Worm (Caenorhabditis elegans) whole organism, late embryonic: ENCODE measurements around the gene B0336.13.

Experiments used
- C38D4.7 ChIP-seq: fragments of 200-800 bp; sonication (Bioruptor generic); optimal IDR thresholded peaks from 2 replicates; lab custom pipeline; 2018; ENCODE audit warnings: mild to moderate bottlenecking, missing genetic modification characterization, moderate library complexity, missing compliant biosample characterization
- F13H6.1 ChIP-seq: sonication (generic microtip); optimal IDR thresholded peaks from 2 replicates; lab custom pipeline; 2016; ENCODE audit warnings: missing genetic modification characterization, missing compliant biosample characterization
- K09A11.1 ChIP-seq: sonication (generic microtip); optimal IDR thresholded peaks from 2 replicates; lab custom pipeline; 2017; ENCODE audit warnings: antibody characterized with exemption, mild to moderate bottlenecking, missing genetic modification characterization, missing compliant biosample characterization; ENCODE audit not compliant: insufficient read depth
- Y22D7AL.16 ChIP-seq: sonication (generic microtip); optimal IDR thresholded peaks from 2 replicates; lab custom pipeline; 2016; ENCODE audit warnings: missing genetic modification characterization, missing compliant biosample characterization
- ahr-1 ChIP-seq: sonication (generic microtip); optimal IDR thresholded peaks from 2 replicates; lab custom pipeline; 2016; ENCODE audit warnings: missing genetic modification characterization, missing compliant biosample characterization
- ama-1 ChIP-seq: fragments of 150-350 bp; optimal IDR thresholded peaks from 2 replicates; lab custom pipeline; 2014
- ceh-14 ChIP-seq: sonication (generic microtip); optimal IDR thresholded peaks from 2 replicates; lab custom pipeline; 2016; ENCODE audit warnings: missing genotype, missing genetic modification characterization, missing compliant biosample characterization
- ceh-18 ChIP-seq: sonication (generic microtip); optimal IDR thresholded peaks from 2 replicates; lab custom pipeline; 2016; ENCODE audit warnings: missing genetic modification characterization, missing compliant biosample characterization
- ceh-2 ChIP-seq: sonication (generic microtip); optimal IDR thresholded peaks from 2 replicates; lab custom pipeline; 2016; ENCODE audit warnings: missing genotype, missing genetic modification characterization, missing compliant biosample characterization
- ceh-22 ChIP-seq: sonication (generic microtip); optimal IDR thresholded peaks from 2 replicates; lab custom pipeline; 2017; ENCODE audit warnings: missing biosample characterization, missing genetic modification characterization
- ceh-30 ChIP-seq: fragments of 150-350 bp; optimal IDR thresholded peaks from 2 replicates; lab custom pipeline; 2014; ENCODE audit warnings: missing biosample characterization, missing genetic modification characterization
- ceh-31 ChIP-seq: sonication (generic microtip); optimal IDR thresholded peaks from 2 replicates; lab custom pipeline; 2016; ENCODE audit warnings: missing genetic modification characterization, missing compliant biosample characterization
- ceh-34 ChIP-seq: sonication (generic microtip); optimal IDR thresholded peaks from 2 replicates; lab custom pipeline; 2016; ENCODE audit warnings: mild to moderate bottlenecking, missing genetic modification characterization, missing compliant biosample characterization
- ceh-48 ChIP-seq: sonication (generic microtip); optimal IDR thresholded peaks from 2 replicates; lab custom pipeline; 2016; ENCODE audit warnings: missing genetic modification characterization, inconsistent platforms, missing compliant biosample characterization
- ceh-6 ChIP-seq: fragments of 200-800 bp; sonication (Bioruptor generic); optimal IDR thresholded peaks from 2 replicates; lab custom pipeline; 2018; ENCODE audit warnings: mild to moderate bottlenecking, missing genetic modification characterization, missing compliant biosample characterization
- dve-1 ChIP-seq: sonication (generic microtip); optimal IDR thresholded peaks from 2 replicates; lab custom pipeline; 2017; ENCODE audit warnings: antibody characterized with exemption, mild to moderate bottlenecking, missing genetic modification characterization, missing compliant biosample characterization
- elt-2 ChIP-seq: sonication (generic microtip); optimal IDR thresholded peaks from 2 replicates; lab custom pipeline; 2016; ENCODE audit warnings: missing genetic modification reagents, missing genetic modification characterization, missing compliant biosample characterization
- ets-4 ChIP-seq: sonication (generic microtip); optimal IDR thresholded peaks from 2 replicates; lab custom pipeline; 2016; ENCODE audit warnings: missing genetic modification characterization, missing compliant biosample characterization
- eyg-1 ChIP-seq: sonication (generic microtip); optimal IDR thresholded peaks from 2 replicates; lab custom pipeline; 2016; ENCODE audit warnings: missing genotype, missing genetic modification characterization, missing compliant biosample characterization
- fax-1 ChIP-seq: sonication (generic microtip); optimal IDR thresholded peaks from 2 replicates; lab custom pipeline; 2016; ENCODE audit warnings: missing genotype, missing genetic modification characterization, missing compliant biosample characterization
- fkh-10 ChIP-seq: fragments of 150-350 bp; optimal IDR thresholded peaks from 2 replicates; lab custom pipeline; 2014; ENCODE audit warnings: missing biosample characterization, missing genetic modification reagents, missing genetic modification characterization
- fkh-6 ChIP-seq: sonication (generic microtip); optimal IDR thresholded peaks from 2 replicates; lab custom pipeline; 2016; ENCODE audit warnings: missing genetic modification characterization, missing compliant biosample characterization
- hlh-15 ChIP-seq: sonication (generic microtip); optimal IDR thresholded peaks from 2 replicates; lab custom pipeline; 2016; ENCODE audit warnings: missing genetic modification characterization, missing compliant biosample characterization
- hlh-30 ChIP-seq: sonication (generic microtip); optimal IDR thresholded peaks from 2 replicates; lab custom pipeline; 2017; ENCODE audit warnings: antibody characterized with exemption, missing genetic modification characterization, missing compliant biosample characterization; ENCODE audit not compliant: insufficient read depth
- hlh-6 ChIP-seq: sonication (generic microtip); optimal IDR thresholded peaks from 2 replicates; lab custom pipeline; 2016; ENCODE audit warnings: missing genotype, missing genetic modification characterization, missing compliant biosample characterization
- hlh-8 ChIP-seq: sonication (generic microtip); optimal IDR thresholded peaks from 2 replicates; lab custom pipeline; 2016; ENCODE audit warnings: missing genotype, missing genetic modification characterization, missing compliant biosample characterization
- lin-11 ChIP-seq: fragments of 200-800 bp; sonication (Bioruptor generic); optimal IDR thresholded peaks from 2 replicates; lab custom pipeline; 2018; ENCODE audit warnings: mild to moderate bottlenecking, missing genetic modification characterization, missing compliant biosample characterization
- madf-2 ChIP-seq: sonication (generic microtip); optimal IDR thresholded peaks from 2 replicates; lab custom pipeline; 2017; ENCODE audit warnings: missing genetic modification characterization, missing compliant biosample characterization
- mec-3 ChIP-seq: sonication (generic microtip); optimal IDR thresholded peaks from 2 replicates; lab custom pipeline; 2016; ENCODE audit warnings: borderline replicate concordance, missing genetic modification characterization, missing compliant biosample characterization
- nfya-1 ChIP-seq: sonication (generic microtip); optimal IDR thresholded peaks from 2 replicates; lab custom pipeline; 2017; ENCODE audit warnings: missing genetic modification characterization, mild to moderate bottlenecking, missing compliant biosample characterization, antibody characterized with exemption, moderate library complexity
- nhr-232 ChIP-seq: sonication (generic microtip); optimal IDR thresholded peaks from 2 replicates; lab custom pipeline; 2016; ENCODE audit warnings: missing genetic modification characterization, missing compliant biosample characterization
- odd-2 ChIP-seq: sonication (generic microtip); optimal IDR thresholded peaks from 2 replicates; lab custom pipeline; 2017; ENCODE audit warnings: antibody characterized with exemption, mild to moderate bottlenecking, missing genetic modification characterization, missing compliant biosample characterization
- pax-1 ChIP-seq: fragments of 150-350 bp; optimal IDR thresholded peaks from 2 replicates; lab custom pipeline; 2014; ENCODE audit warnings: missing biosample characterization, missing genetic modification characterization
- pha-4 ChIP-seq: fragments of 150-350 bp; optimal IDR thresholded peaks from 2 replicates; lab custom pipeline; 2018; ENCODE audit warnings: missing biosample characterization, missing genetic modification reagents, missing genetic modification characterization
- pqm-1 ChIP-seq: sonication (generic microtip); optimal IDR thresholded peaks from 2 replicates; lab custom pipeline; 2016; ENCODE audit warnings: missing genetic modification characterization, missing compliant biosample characterization
- pros-1 ChIP-seq: fragments of 150-350 bp; optimal IDR thresholded peaks from 2 replicates; lab custom pipeline; 2014; ENCODE audit warnings: missing biosample characterization, missing genetic modification reagents, missing genetic modification characterization
- ref-2 ChIP-seq: sonication (generic microtip); optimal IDR thresholded peaks from 2 replicates; lab custom pipeline; 2016; ENCODE audit warnings: missing genetic modification characterization, missing compliant biosample characterization
- rnt-1 ChIP-seq: sonication (generic microtip); optimal IDR thresholded peaks from 2 replicates; lab custom pipeline; 2016; ENCODE audit warnings: missing genetic modification characterization, missing compliant biosample characterization
- sox-2 ChIP-seq: fragments of 200-800 bp; sonication (Bioruptor generic); IDR thresholded peaks from 2 replicates; pipeline ENCODE4 v1.3.6; 2022; ENCODE audit warnings: missing genetic modification reagents, missing genetic modification characterization, missing compliant biosample characterization
- sox-4 ChIP-seq: sonication (generic microtip); optimal IDR thresholded peaks from 2 replicates; lab custom pipeline; 2017; ENCODE audit warnings: mild to moderate bottlenecking, missing genetic modification characterization, inconsistent platforms, missing compliant biosample characterization
- syd-9 ChIP-seq: sonication (generic microtip); optimal IDR thresholded peaks from 2 replicates; lab custom pipeline; 2016; ENCODE audit warnings: mild to moderate bottlenecking, missing genetic modification characterization, moderate library complexity, missing compliant biosample characterization
- tbx-2 ChIP-seq: sonication (generic microtip); optimal IDR thresholded peaks from 2 replicates; lab custom pipeline; 2016; ENCODE audit warnings: missing genetic modification characterization, missing compliant biosample characterization
- tbx-7 ChIP-seq: sonication (generic microtip); optimal IDR thresholded peaks from 2 replicates; lab custom pipeline; 2016; ENCODE audit warnings: missing genotype, missing genetic modification characterization, missing compliant biosample characterization
- ttx-3 ChIP-seq: sonication (generic microtip); optimal IDR thresholded peaks from 2 replicates; lab custom pipeline; 2016; ENCODE audit warnings: missing genetic modification reagents, missing genetic modification characterization, missing compliant biosample characterization
- unc-3 ChIP-seq, 2 experiments: fragments of 200-800 bp in 1 of 2; sonication (Bioruptor generic) in 1 of 2; sonication (generic microtip) in 1 of 2; conservative IDR thresholded peaks in 1 of 2; optimal IDR thresholded peaks in 1 of 2; 2 replicates each; pipeline versions ENCODE4 v1.3.6 to Lab custom; 2016 to 2022; ENCODE audit warnings: missing compliant biosample characterization in 2 of 2, missing genetic modification characterization in 2 of 2, missing genetic modification reagents in 1 of 2
- unc-55 ChIP-seq: sonication (generic microtip); optimal IDR thresholded peaks from 2 replicates; lab custom pipeline; 2017; ENCODE audit warnings: missing biosample characterization, missing genetic modification reagents, missing genetic modification characterization
- zip-5 ChIP-seq: sonication (generic microtip); optimal IDR thresholded peaks from 2 replicates; lab custom pipeline; 2016; ENCODE audit warnings: missing genetic modification characterization, missing compliant biosample characterization

B0336.13 gene

ce11 chrIII:5701491-5701890 lies 7.7 kb downstream of the B0336.13 start:
- TF ChIP-seq fkh-6: no peak
- TF ChIP-seq ceh-2 (tag; lab: Kevin White, UChicago): no peak
- no peak for TF ChIP-seq nhr-232 (tag; lab: Kevin White, UChicago)
- no peak for TF ChIP-seq fax-1 (tag; lab: Kevin White, UChicago)
- TF ChIP-seq ref-2 (tag; lab: Kevin White, UChicago): no peak
- TF ChIP-seq Y22D7AL.16 (tag; lab: Kevin White, UChicago): no peak
- TF ChIP-seq pqm-1: no peak
- no peak for TF ChIP-seq sox-4

- TF ChIP-seq ama-1 (lab: Kevin White, UChicago): no peak
- no peak for TF ChIP-seq rnt-1 (tag; lab: Kevin White, UChicago)
- no peak for TF ChIP-seq unc-3 (GFP tag; conservative IDR thresholded peaks at IDR 0.05; lab: Robert Waterston, UW)
- TF ChIP-seq unc-3 (tag; optimal IDR thresholded peaks at IDR 0.05; lab: Kevin White, UChicago): no peak
- TF ChIP-seq dve-1 (tag; lab: Kevin White, UChicago): no peak
- TF ChIP-seq elt-2: no peak
Observed at ce11 chrIII:5705228-5705888, 11.5 kb downstream of the B0336.13 start, which contains the start of gene swp-1. TSS of gene swp-1 (minus strand) at chrIII:5705525.

- TF ChIP-seq unc-55 (GFP tag; lab: Kevin White, UChicago) (peak; percentile 71), fkh-10 (GFP tag; lab: Kevin White, UChicago) (no peak), C38D4.7 (GFP tag; lab: Kevin White, UChicago) (no peak), nfya-1 (tag; lab: Kevin White, UChicago) (peak; percentile 87), hlh-6 (tag; lab: Kevin White, UChicago) (no peak), K09A11.1 (tag; lab: Kevin White, UChicago) (peak; percentile 47), tbx-7 (tag; lab: Kevin White, UChicago) (no peak), fkh-6 (no peak), sox-2 (GFP tag; lab: Robert Waterston, UW) (no peak), nhr-232 (tag; lab: Kevin White, UChicago) (no peak), ceh-34 (peak; percentile 46), hlh-30 (tag; lab: Kevin White, UChicago) (peak; percentile 56), tbx-2 (peak; percentile 29), ceh-22 (no peak), F13H6.1 (tag; lab: Kevin White, UChicago) (no peak), ref-2 (tag; lab: Kevin White, UChicago) (no peak), ceh-48 (tag; lab: Kevin White, UChicago) (peak; percentile 98), ceh-14 (no peak), hlh-8 (no peak), ahr-1 (tag; lab: Kevin White, UChicago) (no peak), ttx-3 (tag; lab: Kevin White, UChicago) (no peak), Y22D7AL.16 (tag; lab: Kevin White, UChicago) (no peak), ets-4 (tag; lab: Kevin White, UChicago) (peak; percentile 40), ceh-6 (GFP tag; lab: Kevin White, UChicago) (no peak), ceh-31 (tag; lab: Kevin White, UChicago) (peak; percentile 85), pax-1 (tag; lab: Kevin White, UChicago) (no peak), mec-3 (tag; lab: Kevin White, UChicago) (no peak), rnt-1 (tag; lab: Kevin White, UChicago) (peak; percentile 5), zip-5 (no peak), pha-4 (no peak), eyg-1 (no peak), dve-1 (tag; lab: Kevin White, UChicago) (peak; percentile 69), hlh-15 (tag; lab: Kevin White, UChicago) (no peak), odd-2 (tag; lab: Kevin White, UChicago) (no peak), syd-9 (no peak), pros-1 (tag; lab: Kevin White, UChicago) (peak; percentile 11), lin-11 (tag; lab: Kevin White, UChicago) (no peak), ceh-18 (peak; percentile 60), ceh-30 (tag; lab: Kevin White, UChicago) (no peak), madf-2 (tag; lab: Kevin White, UChicago) (no peak), fax-1 (tag; lab: Kevin White, UChicago) (no peak)
Observed at ce11 chrIII:5706077-5706627, 12.3 kb downstream of the B0336.13 start, which contains the start of gene rpl-23. TSS of gene rpl-23 (minus strand) at chrIII:5706127.
